Worm (Caenorhabditis elegans) whole organism, L1 larva: Measurements from ENCODE around the gene Y53G8AR.8.
A peak's percentile ranks its signal among the peaks of the same experiment; 100 is the strongest.

ENCODE experiments used
- F16B12.6 ChIP-seq: fragments of 150-350 bp; optimal IDR thresholded peaks from 2 replicates; lab custom pipeline; 2014; ENCODE audit warnings: missing biosample characterization, missing genetic modification characterization
- aha-1 ChIP-seq: fragments of 150-350 bp; optimal IDR thresholded peaks from 2 replicates; lab custom pipeline; 2014; ENCODE audit warnings: missing biosample characterization, missing genetic modification characterization
- ama-1 ChIP-seq: fragments of 150-350 bp; optimal IDR thresholded peaks from 2 replicates; lab custom pipeline; 2014
- blmp-1 ChIP-seq: fragments of 150-350 bp; optimal IDR thresholded peaks from 2 replicates; lab custom pipeline; 2014; ENCODE audit warnings: missing biosample characterization, missing genetic modification characterization
- ceh-63 ChIP-seq: fragments of 200-800 bp; sonication (Bioruptor generic); optimal IDR thresholded peaks from 2 replicates; lab custom pipeline; 2018; ENCODE audit warnings: mild to moderate bottlenecking, missing genetic modification characterization, missing compliant biosample characterization
- ceh-88 ChIP-seq: fragments of 200-800 bp; sonication (Bioruptor generic); IDR thresholded peaks from 2 replicates; pipeline ENCODE4 v1.3.6; 2022; ENCODE audit warnings: missing genetic modification characterization, missing compliant biosample characterization
- ceh-90 ChIP-seq: sonication (generic microtip); optimal IDR thresholded peaks from 2 replicates; lab custom pipeline; 2016; ENCODE audit warnings: missing genetic modification characterization, missing compliant biosample characterization
- ces-1 ChIP-seq: fragments of 150-350 bp; optimal IDR thresholded peaks from 2 replicates; lab custom pipeline; 2014; ENCODE audit warnings: missing biosample characterization, missing genetic modification reagents, missing genetic modification characterization
- dsc-1 ChIP-seq: sonication (generic microtip); optimal IDR thresholded peaks from 2 replicates; lab custom pipeline; 2016; ENCODE audit warnings: mild to moderate bottlenecking, missing genetic modification characterization, missing compliant biosample characterization
- efl-1 ChIP-seq, 4 experiments: fragments of 150-350 bp; optimal IDR thresholded peaks in 3 of 4; peaks in 1 of 4; 1 replicate in 1 of 4; 2 replicates in 3 of 4; lab custom pipeline; 2014; ENCODE audit warnings: missing biosample characterization in 2 of 4, missing genetic modification characterization in 2 of 4, missing genetic modification reagents in 2 of 4
- egl-13 ChIP-seq: sonication (generic microtip); optimal IDR thresholded peaks from 2 replicates; lab custom pipeline; 2016; ENCODE audit warnings: missing genotype, missing genetic modification reagents, missing genetic modification characterization, missing compliant biosample characterization
- fkh-4 ChIP-seq: sonication (generic microtip); optimal IDR thresholded peaks from 2 replicates; lab custom pipeline; 2016; ENCODE audit warnings: missing compliant biosample characterization, missing genetic modification characterization, borderline replicate concordance
- fkh-8 ChIP-seq: sonication (generic microtip); optimal IDR thresholded peaks from 2 replicates; lab custom pipeline; 2016; ENCODE audit warnings: mild to moderate bottlenecking, missing genetic modification characterization, missing compliant biosample characterization
- fos-1 ChIP-seq: fragments of 150-350 bp; optimal IDR thresholded peaks from 2 replicates; lab custom pipeline; 2014; ENCODE audit warnings: missing biosample characterization, missing genetic modification characterization
- hlh-17 ChIP-seq: fragments of 200-800 bp; sonication (Bioruptor generic); optimal IDR thresholded peaks from 2 replicates; lab custom pipeline; 2018; ENCODE audit warnings: missing genetic modification characterization, mild to moderate bottlenecking, missing compliant biosample characterization, moderate library complexity, borderline replicate concordance
- irx-1 ChIP-seq: sonication (generic microtip); optimal IDR thresholded peaks from 2 replicates; lab custom pipeline; 2016; ENCODE audit warnings: missing genetic modification characterization, missing compliant biosample characterization
- lin-13 ChIP-seq: fragments of 150-350 bp; optimal IDR thresholded peaks from 2 replicates; lab custom pipeline; 2014; ENCODE audit warnings: missing biosample characterization, missing genetic modification reagents, missing genetic modification characterization
- lin-14 ChIP-seq: fragments of 200-800 bp; sonication (Bioruptor generic); optimal IDR thresholded peaks from 2 replicates; lab custom pipeline; 2018; ENCODE audit warnings: mild to moderate bottlenecking, missing genetic modification characterization, moderate library complexity, missing compliant biosample characterization
- lsy-2 ChIP-seq, 2 experiments: fragments of 150-350 bp; optimal IDR thresholded peaks; 2 replicates each; lab custom pipeline; 2014; ENCODE audit warnings: missing biosample characterization in 2 of 2, missing genetic modification characterization in 2 of 2
- mdl-1 ChIP-seq, 2 experiments: fragments of 150-350 bp; optimal IDR thresholded peaks; 2 replicates each; lab custom pipeline; 2014 to 2017; ENCODE audit warnings: missing biosample characterization in 2 of 2, missing genetic modification characterization in 2 of 2, inconsistent platforms in 1 of 2
- nhr-11 ChIP-seq: fragments of 150-350 bp; optimal IDR thresholded peaks from 2 replicates; lab custom pipeline; 2014; ENCODE audit warnings: missing biosample characterization, missing genetic modification characterization
- nhr-12 ChIP-seq: sonication (generic microtip); optimal IDR thresholded peaks from 2 replicates; lab custom pipeline; 2017; ENCODE audit warnings: missing biosample characterization, missing genetic modification characterization
- nhr-19 ChIP-seq: fragments of 200-800 bp; sonication (Bioruptor generic); conservative IDR thresholded peaks from 2 replicates; pipeline ENCODE4 v1.3.6; 2022; ENCODE audit warnings: missing genetic modification characterization, missing compliant biosample characterization
- nhr-237 ChIP-seq: fragments of 150-350 bp; optimal IDR thresholded peaks from 2 replicates; lab custom pipeline; 2014; ENCODE audit warnings: missing biosample characterization, missing genetic modification characterization
- nhr-71 ChIP-seq: sonication (generic microtip); optimal IDR thresholded peaks from 2 replicates; lab custom pipeline; 2016; ENCODE audit warnings: mild to moderate bottlenecking, missing genetic modification characterization, moderate library complexity, missing compliant biosample characterization
- nhr-76 ChIP-seq: sonication (generic microtip); optimal IDR thresholded peaks from 2 replicates; lab custom pipeline; 2017; ENCODE audit warnings: missing biosample characterization, missing genetic modification characterization
- nhr-85 ChIP-seq: sonication (generic microtip); peaks from one replicate; lab custom pipeline; 2016; ENCODE audit warnings: missing genetic modification characterization, inconsistent platforms, missing compliant biosample characterization
- pag-3 ChIP-seq: sonication (generic microtip); optimal IDR thresholded peaks from 2 replicates; lab custom pipeline; 2017; ENCODE audit warnings: missing genetic modification characterization, mild to moderate bottlenecking, missing compliant biosample characterization, antibody characterized with exemption, borderline replicate concordance; ENCODE audit not compliant: insufficient read depth
- pqm-1 ChIP-seq: sonication (generic microtip); optimal IDR thresholded peaks from 3 replicates; lab custom pipeline; 2017; ENCODE audit warnings: missing biosample characterization, missing genetic modification characterization
- skn-1 ChIP-seq: fragments of 150-350 bp; optimal IDR thresholded peaks from 2 replicates; lab custom pipeline; 2014; ENCODE audit warnings: missing biosample characterization, missing genetic modification characterization
- snu-23 ChIP-seq: sonication (generic microtip); optimal IDR thresholded peaks from 2 replicates; lab custom pipeline; 2016; ENCODE audit warnings: missing genetic modification characterization, missing compliant biosample characterization
- swsn-7 ChIP-seq: sonication (generic microtip); optimal IDR thresholded peaks from 2 replicates; lab custom pipeline; 2016; ENCODE audit warnings: missing genetic modification characterization, missing compliant biosample characterization
- tlp-1 ChIP-seq: fragments of 150-350 bp; optimal IDR thresholded peaks from 2 replicates; lab custom pipeline; 2014; ENCODE audit warnings: missing biosample characterization, missing genetic modification characterization
- unc-130 ChIP-seq: fragments of 150-350 bp; optimal IDR thresholded peaks from 2 replicates; lab custom pipeline; 2017; ENCODE audit warnings: missing biosample characterization, missing genetic modification characterization, inconsistent platforms
- unc-30 ChIP-seq: sonication (generic microtip); optimal IDR thresholded peaks from 2 replicates; lab custom pipeline; 2017; ENCODE audit warnings: missing biosample characterization, missing genetic modification characterization
- vab-15 ChIP-seq: sonication (generic microtip); optimal IDR thresholded peaks from 2 replicates; lab custom pipeline; 2017; ENCODE audit warnings: missing genotype, mild to moderate bottlenecking, missing genetic modification characterization, missing compliant biosample characterization
- xbp-1 ChIP-seq: sonication (generic microtip); optimal IDR thresholded peaks from 2 replicates; lab custom pipeline; 2016; ENCODE audit warnings: missing genetic modification characterization, missing compliant biosample characterization

Gene Y53G8AR.8

DNA sequence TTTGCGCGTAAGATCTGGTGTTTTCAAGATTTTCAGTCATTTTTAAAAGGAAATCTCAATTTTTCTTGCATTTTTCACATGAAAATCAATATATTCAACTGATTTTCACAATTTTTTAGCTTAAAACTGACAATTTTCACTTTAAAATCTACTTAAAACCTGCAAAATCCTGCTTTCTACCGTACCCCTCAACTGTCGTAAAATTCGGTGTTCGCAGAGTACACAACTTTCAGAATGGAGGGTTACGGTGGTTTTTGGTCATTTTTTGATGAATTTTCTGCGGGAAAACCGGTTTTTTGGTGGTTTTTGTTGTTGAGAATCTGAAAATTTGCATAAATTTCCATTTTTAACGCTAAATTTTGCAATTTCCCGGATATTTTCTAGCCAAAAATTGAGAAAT is 18.0 kb upstream of the Y53G8AR.8 start:
- no peak for TF ChIP-seq unc-30 (tag; lab: Kevin White, UChicago)
- TF ChIP-seq nhr-237 (tag; lab: Kevin White, UChicago) = no peak
- TF ChIP-seq lin-14 (GFP tag; lab: Kevin White, UChicago) = no peak
- no peak for TF ChIP-seq nhr-71 (tag; lab: Kevin White, UChicago)
- no peak for TF ChIP-seq nhr-12 (tag; lab: Kevin White, UChicago)
- no peak for TF ChIP-seq efl-1 (optimal IDR thresholded peaks at IDR 0.05; lab: Kevin White, UChicago)
- TF ChIP-seq efl-1 (GFP tag; optimal IDR thresholded peaks at IDR 0.05 in 1 of 2; lab: Kevin White, UChicago) = peak in 1 of 2 experiments; percentile 30
- TF ChIP-seq skn-1 (tag; lab: Kevin White, UChicago) = no peak
- TF ChIP-seq ama-1 (lab: Kevin White, UChicago) = no peak
- TF ChIP-seq pqm-1 (tag; lab: Kevin White, UChicago) = no peak
- TF ChIP-seq fkh-4 (tag; lab: Kevin White, UChicago) = no peak
- no peak for TF ChIP-seq nhr-85 (tag; lab: Kevin White, UChicago)
- TF ChIP-seq ceh-88 (GFP tag; lab: Robert Waterston, UW) = no peak
- no peak for TF ChIP-seq snu-23
- TF ChIP-seq irx-1 (tag; lab: Kevin White, UChicago) = no peak
- no peak for TF ChIP-seq pag-3
- TF ChIP-seq vab-15 = no peak
- peak; percentile 57 for TF ChIP-seq F16B12.6
- TF ChIP-seq dsc-1 = no peak
- TF ChIP-seq lin-13 = no peak
- TF ChIP-seq swsn-7 (tag; lab: Kevin White, UChicago) = no peak
- TF ChIP-seq nhr-11 (tag; lab: Kevin White, UChicago) = no peak
- no peak for TF ChIP-seq nhr-19 (GFP tag; lab: Robert Waterston, UW)
- TF ChIP-seq tlp-1 (tag; lab: Kevin White, UChicago) = no peak
- peak; percentile 70 to 90 for TF ChIP-seq lsy-2 (tag; optimal IDR thresholded peaks at IDR 0.05; lab: Kevin White, UChicago)

DNA sequence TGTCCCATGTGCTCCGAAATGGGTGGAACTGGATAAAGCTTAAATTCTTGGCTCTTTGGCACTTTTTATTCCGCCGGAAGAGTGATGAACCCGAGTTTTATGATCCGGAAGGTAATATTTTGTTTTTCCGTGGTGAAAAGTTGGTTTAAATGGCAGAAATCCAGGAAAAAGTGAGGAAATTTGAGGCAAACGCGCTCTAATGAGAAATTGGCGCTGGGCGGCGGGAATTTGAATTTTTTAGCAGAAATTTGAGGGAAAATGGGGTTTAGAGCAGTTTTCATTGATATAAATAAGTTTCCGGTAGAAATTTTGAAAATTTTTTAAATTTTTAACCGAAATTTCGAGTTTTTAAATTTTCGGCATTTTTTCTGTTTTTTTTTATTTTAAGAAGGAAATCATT is 17.5 kb upstream of the Y53G8AR.8 start:
- TF ChIP-seq unc-130 (tag; lab: Kevin White, UChicago) = no peak
- TF ChIP-seq nhr-85 (tag; lab: Kevin White, UChicago) = peak; percentile 51
- TF ChIP-seq efl-1 (optimal IDR thresholded peaks at IDR 0.05; lab: Kevin White, UChicago) = no peak
- peak in 1 of 2 experiments; percentile 15 for TF ChIP-seq efl-1 (GFP tag; optimal IDR thresholded peaks at IDR 0.05 in 1 of 2; lab: Kevin White, UChicago)

DNA sequence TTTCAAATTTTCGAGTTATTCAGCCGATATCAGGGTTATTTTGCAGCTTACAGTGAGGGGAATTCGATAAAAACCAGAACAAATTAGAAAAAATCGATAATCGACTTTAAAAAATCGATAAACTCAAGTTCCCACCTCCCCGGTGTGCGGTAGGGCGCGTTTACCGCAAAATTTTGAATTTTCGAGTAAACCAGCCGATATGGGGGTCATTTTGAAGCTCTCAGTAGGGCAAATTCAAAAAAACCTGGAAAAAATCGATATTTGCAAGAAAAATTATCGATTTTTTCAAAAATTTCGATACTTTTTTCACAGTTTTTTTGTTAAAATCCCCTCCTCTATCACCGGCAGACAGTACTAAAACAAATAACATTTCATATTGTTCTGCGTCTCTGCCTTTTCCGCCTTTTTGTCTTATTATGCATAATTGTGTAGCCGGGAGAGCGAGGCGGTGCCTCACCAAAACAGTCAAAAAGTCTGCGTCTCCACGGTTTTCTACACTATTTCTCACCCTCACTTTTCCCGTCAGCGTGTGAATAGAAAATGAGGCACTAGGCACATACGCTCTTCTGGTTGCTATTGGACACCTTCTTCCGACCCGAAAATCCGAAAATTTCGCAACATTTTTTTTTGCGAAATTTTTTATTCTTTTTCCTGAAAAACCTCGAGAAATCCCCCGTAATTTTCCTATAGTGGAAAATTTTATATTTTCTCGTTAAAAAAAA is 16.9 kb upstream of the Y53G8AR.8 start, which contains the start of gene ral-1:
Gene ral-1 (plus strand): TSS at position 435 of the 722 bp plus-strand sequence.
- TF ChIP-seq mdl-1 (tag; optimal IDR thresholded peaks at IDR 0.05; lab: Kevin White, UChicago) (no peak), skn-1 (tag; lab: Kevin White, UChicago) (no peak), aha-1 (tag; lab: Kevin White, UChicago) (no peak), ceh-63 (GFP tag; lab: Kevin White, UChicago) (no peak), blmp-1 (tag; lab: Kevin White, UChicago) (peak; percentile 4), xbp-1 (tag; lab: Kevin White, UChicago) (no peak), fkh-8 (tag; lab: Kevin White, UChicago) (peak; percentile 50), nhr-76 (tag; lab: Kevin White, UChicago) (no peak), ces-1 (GFP tag; lab: Kevin White, UChicago) (no peak), lsy-2 (tag; optimal IDR thresholded peaks at IDR 0.05; lab: Kevin White, UChicago) (peak in 1 of 2 experiments; percentile 0), egl-13 (tag; lab: Kevin White, UChicago) (no peak), unc-30 (tag; lab: Kevin White, UChicago) (no peak), nhr-85 (tag; lab: Kevin White, UChicago) (peak; percentile 62), hlh-17 (no peak), efl-1 (optimal IDR thresholded peaks at IDR 0.05; lab: Kevin White, UChicago) (no peak), efl-1 (GFP tag; optimal IDR thresholded peaks at IDR 0.05 in 1 of 2; lab: Kevin White, UChicago) (peak in 1 of 2 experiments; percentile 62), F16B12.6 (peak; percentile 12)

DNA sequence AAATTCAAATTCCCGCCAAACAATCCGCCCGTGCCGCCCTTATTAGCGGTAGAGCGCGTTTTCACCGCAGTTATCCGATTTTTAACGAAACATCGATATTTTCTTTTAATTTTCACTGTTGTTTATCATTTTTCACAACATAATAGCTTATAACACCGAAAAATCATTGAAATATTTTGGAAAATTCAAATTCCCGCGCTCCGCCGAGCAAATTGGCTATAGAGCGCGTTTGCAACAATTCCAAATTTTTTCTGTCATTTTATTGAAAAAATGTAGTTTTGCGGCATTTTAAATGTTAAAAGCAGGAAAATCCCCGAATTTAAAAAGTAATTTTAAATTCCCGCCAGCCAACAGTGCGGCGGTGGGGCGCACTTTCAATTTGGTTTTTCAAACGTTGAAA is 15.6 kb upstream of the Y53G8AR.8 start:
- TF ChIP-seq aha-1 (tag; lab: Kevin White, UChicago) = no peak
- no peak for TF ChIP-seq nhr-71 (tag; lab: Kevin White, UChicago)
- no peak for TF ChIP-seq ceh-90 (tag; lab: Kevin White, UChicago)
- no peak for TF ChIP-seq fos-1 (tag; lab: Kevin White, UChicago)
- no peak for TF ChIP-seq egl-13 (tag; lab: Kevin White, UChicago)
